Worm (Caenorhabditis elegans) whole organism, midembryonic: ENCODE results near the gene Y45F10D.16.

Source experiments
- cog-1 ChIP-seq: sonication (generic microtip); optimal IDR thresholded peaks from 2 replicates; lab custom pipeline; 2016; ENCODE audit warnings: missing genetic modification characterization, missing compliant biosample characterization
- klf-2 ChIP-seq: fragments of 200-800 bp; sonication (Bioruptor generic); conservative IDR thresholded peaks from 2 replicates; pipeline ENCODE4 v1.3.6; 2022; ENCODE audit warnings: missing genetic modification reagents, missing genetic modification characterization, missing compliant biosample characterization
- med-1 ChIP-seq: sonication (generic microtip); optimal IDR thresholded peaks from 2 replicates; lab custom pipeline; 2017; ENCODE audit warnings: missing genetic modification characterization, mild to moderate bottlenecking, missing compliant biosample characterization, antibody characterized with exemption, missing genetic modification reagents; ENCODE audit not compliant: insufficient read depth
- ref-1 ChIP-seq: fragments of 200-800 bp; sonication (Bioruptor generic); conservative IDR thresholded peaks from 2 replicates; pipeline ENCODE4 v1.3.6; 2022; ENCODE audit warnings: missing genetic modification reagents, missing genetic modification characterization, missing compliant biosample characterization
- tab-1 ChIP-seq: fragments of 200-800 bp; sonication (Bioruptor generic); IDR thresholded peaks from 2 replicates; pipeline ENCODE4 v1.3.6; 2022; ENCODE audit warnings: missing genetic modification characterization, missing compliant biosample characterization
- ztf-29 ChIP-seq: fragments of 200-800 bp; sonication (Bioruptor generic); IDR thresholded peaks from 2 replicates; pipeline ENCODE4 v1.3.6; 2022; ENCODE audit warnings: missing genetic modification reagents, missing genetic modification characterization, missing compliant biosample characterization

DNA sequence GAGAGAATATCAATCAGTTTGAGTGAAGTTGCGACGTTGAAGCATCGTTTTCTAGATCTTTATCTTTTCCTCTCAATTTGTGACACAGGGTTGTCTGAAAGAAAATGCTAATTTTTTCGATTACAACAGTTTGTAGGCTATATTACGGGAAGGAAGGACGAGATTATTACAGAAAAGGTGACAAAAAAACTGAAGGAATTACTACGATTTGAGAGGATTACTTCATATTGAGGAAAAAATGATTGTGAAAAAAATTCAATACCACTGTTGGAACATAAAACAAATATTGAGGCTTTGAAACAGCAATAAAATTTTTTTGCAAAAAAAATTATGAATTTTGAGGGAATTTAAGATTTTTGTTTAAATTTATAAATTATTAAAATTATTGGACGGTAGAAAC, 31.5 kb downstream of the Y45F10D.16 start, which contains the start of gene Y45F10D.14:
- no peak for TF ChIP-seq tab-1 (GFP tag; lab: Robert Waterston, UW)
- no peak for TF ChIP-seq ztf-29 (GFP tag; lab: Robert Waterston, UW)
- TF ChIP-seq med-1 (GFP tag; lab: Kevin White, UChicago): no peak
- TF ChIP-seq ref-1: no peak
- no peak for TF ChIP-seq klf-2 (GFP tag; lab: Robert Waterston, UW)
- TF ChIP-seq cog-1 (tag; lab: Kevin White, UChicago): no peak
